Worm (Caenorhabditis elegans) whole organism, L4 larva: Measurements from ENCODE around the gene T14G8.4.

Source experiments
- daf-16 ChIP-seq, 3 experiments: sonication (generic microtip); optimal IDR thresholded peaks; 2 replicates each; lab custom pipeline; 2016 to 2017; ENCODE audit warnings: missing genetic modification characterization in 3 of 3, missing genetic modification reagents in 3 of 3, mild to moderate bottlenecking in 2 of 3, missing compliant biosample characterization in 2 of 3, missing biosample characterization in 1 of 3, moderate library complexity in 1 of 3
- fkh-10 ChIP-seq: fragments of 150-350 bp; optimal IDR thresholded peaks from 2 replicates; lab custom pipeline; 2014; ENCODE audit warnings: missing biosample characterization, missing genetic modification reagents, missing genetic modification characterization
- mdl-1 ChIP-seq, 2 experiments: fragments of 150-350 bp in 1 of 2; sonication (generic microtip) in 1 of 2; optimal IDR thresholded peaks; 2 replicates each; lab custom pipeline; 2014 to 2017; ENCODE audit warnings: missing biosample characterization in 2 of 2, missing genetic modification characterization in 2 of 2
- mes-2 ChIP-seq: sonication (generic microtip); optimal IDR thresholded peaks from 2 replicates; lab custom pipeline; 2016; ENCODE audit warnings: missing genotype, mild to moderate bottlenecking, missing genetic modification characterization, missing compliant biosample characterization; ENCODE audit not compliant: poor library complexity, severe bottlenecking
- nhr-11 ChIP-seq: fragments of 150-350 bp; optimal IDR thresholded peaks from 2 replicates; lab custom pipeline; 2014; ENCODE audit warnings: missing biosample characterization, missing genetic modification characterization
- sdz-12 ChIP-seq: fragments of 200-800 bp; sonication (Bioruptor generic); optimal IDR thresholded peaks from 2 replicates; lab custom pipeline; 2018; ENCODE audit warnings: mild to moderate bottlenecking, missing genetic modification characterization, missing compliant biosample characterization

Gene T14G8.4

DNA sequence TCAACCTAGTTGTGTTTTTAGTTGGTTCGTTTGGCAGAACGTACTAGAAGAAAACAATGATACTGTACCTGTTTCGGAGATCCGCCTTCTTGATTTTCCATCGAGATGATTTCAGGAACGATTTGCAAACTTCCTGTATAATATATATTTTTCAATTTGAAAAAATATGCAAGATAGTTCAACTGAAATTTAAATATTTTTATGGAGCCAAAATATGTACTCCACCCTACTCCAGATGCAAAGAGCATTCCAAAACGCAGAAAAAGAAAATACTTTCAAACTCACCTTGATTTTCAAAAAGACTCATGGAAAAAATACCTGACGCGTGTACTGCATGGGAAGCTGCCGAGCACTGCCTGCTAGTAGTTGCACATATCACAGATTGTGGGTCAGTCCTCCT is 50.2 kb downstream of the T14G8.4 start, which contains the start of gene gei-3:
TSS of gene gei-3 (minus strand) at position 101 of the 400 bp plus-strand sequence.
- TF ChIP-seq fkh-10 (no peak), sdz-12 (GFP tag; lab: Kevin White, UChicago) (no peak), daf-16 (GFP tag; optimal IDR thresholded peaks at IDR 0.05; lab: Kevin White, UChicago) (no peak), daf-16 (tag; optimal IDR thresholded peaks at IDR 0.05; lab: Kevin White, UChicago) (no peak), mes-2 (no peak), nhr-11 (no peak), mdl-1 (tag; optimal IDR thresholded peaks at IDR 0.05; lab: Kevin White, UChicago) (no peak)
